Worm (Caenorhabditis elegans) whole organism, L4 larva: ENCODE results near the gene C33G3.5.

Experiments used
- D1046.2 ChIP-seq: fragments of 200-800 bp; sonication (Bioruptor generic); IDR thresholded peaks from 2 replicates; pipeline ENCODE4 v1.3.6; 2022; ENCODE audit warnings: missing genetic modification characterization, missing compliant biosample characterization
- F10B5.3 ChIP-seq: sonication (generic microtip); optimal IDR thresholded peaks from 2 replicates; lab custom pipeline; 2016; ENCODE audit warnings: mild to moderate bottlenecking, missing genetic modification characterization, missing compliant biosample characterization
- F26F4.8 ChIP-seq: fragments of 200-800 bp; sonication (Bioruptor generic); conservative IDR thresholded peaks from 2 replicates; pipeline ENCODE4 v1.3.6; 2022; ENCODE audit warnings: missing genetic modification characterization, missing compliant biosample characterization
- F37D6.2 ChIP-seq: sonication (generic microtip); optimal IDR thresholded peaks from 2 replicates; lab custom pipeline; 2016; ENCODE audit warnings: mild to moderate bottlenecking, missing genetic modification characterization, missing compliant biosample characterization
- R02D3.7 ChIP-seq: fragments of 150-350 bp; sonication (generic microtip); optimal IDR thresholded peaks from 3 replicates; lab custom pipeline; 2014; ENCODE audit warnings: missing biosample characterization, missing genetic modification characterization
- Y75B8A.6 ChIP-seq: fragments of 200-800 bp; sonication (Bioruptor generic); IDR thresholded peaks from 2 replicates; pipeline ENCODE4 v1.3.6; 2022; ENCODE audit warnings: missing genetic modification reagents, missing genetic modification characterization, missing compliant biosample characterization
- arid-1 ChIP-seq: fragments of 200-800 bp; sonication (Bioruptor generic); conservative IDR thresholded peaks from 2 replicates; pipeline ENCODE4 v1.3.6; 2022; ENCODE audit warnings: missing genetic modification reagents, missing genetic modification characterization, missing compliant biosample characterization
- attf-4 ChIP-seq: sonication (generic microtip); optimal IDR thresholded peaks from 3 replicates; lab custom pipeline; 2017; ENCODE audit warnings: missing biosample characterization, missing genetic modification characterization
- ceh-82 ChIP-seq: sonication (generic microtip); optimal IDR thresholded peaks from 2 replicates; lab custom pipeline; 2017; ENCODE audit warnings: missing biosample characterization, missing genetic modification characterization
- daf-19 ChIP-seq: fragments of 200-800 bp; sonication (Bioruptor generic); conservative IDR thresholded peaks from 2 replicates; pipeline ENCODE4 v1.3.6; 2022; ENCODE audit warnings: missing genetic modification characterization, missing compliant biosample characterization
- dmd-9 ChIP-seq: fragments of 200-800 bp; sonication (Bioruptor generic); IDR thresholded peaks from 2 replicates; pipeline ENCODE4 v1.3.6; 2022; ENCODE audit warnings: missing genetic modification reagents, missing genetic modification characterization, missing compliant biosample characterization
- dve-1 ChIP-seq: sonication (generic microtip); optimal IDR thresholded peaks from 2 replicates; lab custom pipeline; 2017; ENCODE audit warnings: antibody characterized with exemption, mild to moderate bottlenecking, missing genetic modification characterization, missing compliant biosample characterization; ENCODE audit not compliant: insufficient read depth
- fkh-10 ChIP-seq: fragments of 150-350 bp; optimal IDR thresholded peaks from 2 replicates; lab custom pipeline; 2014; ENCODE audit warnings: missing biosample characterization, missing genetic modification reagents, missing genetic modification characterization
- hif-1 ChIP-seq, 2 experiments: sonication (generic microtip); optimal IDR thresholded peaks; 2 replicates each; lab custom pipeline; 2016 to 2017; ENCODE audit warnings: missing compliant biosample characterization in 2 of 2, missing genetic modification characterization in 2 of 2, missing genetic modification reagents in 2 of 2, missing genotype in 2 of 2, mild to moderate bottlenecking in 1 of 2
- hlh-11 ChIP-seq: fragments of 200-800 bp; sonication (Bioruptor generic); optimal IDR thresholded peaks from 2 replicates; lab custom pipeline; 2018; ENCODE audit warnings: mild to moderate bottlenecking, missing genetic modification characterization, missing compliant biosample characterization
- lin-39 ChIP-seq: fragments of 150-350 bp; optimal IDR thresholded peaks from 2 replicates; lab custom pipeline; 2014; ENCODE audit warnings: missing biosample characterization, missing genetic modification reagents, missing genetic modification characterization
- mdt-29 ChIP-seq: fragments of 200-800 bp; sonication (Bioruptor generic); IDR thresholded peaks from 2 replicates; pipeline ENCODE4 v1.3.6; 2022; ENCODE audit warnings: missing genetic modification reagents, missing genetic modification characterization, missing compliant biosample characterization
- mep-1 ChIP-seq: fragments of 150-350 bp; sonication (generic microtip); optimal IDR thresholded peaks from 3 replicates; lab custom pipeline; 2014; ENCODE audit warnings: missing biosample characterization, missing genetic modification characterization
- mes-2 ChIP-seq: sonication (generic microtip); optimal IDR thresholded peaks from 2 replicates; lab custom pipeline; 2016; ENCODE audit warnings: missing genotype, mild to moderate bottlenecking, missing genetic modification characterization, missing compliant biosample characterization; ENCODE audit not compliant: poor library complexity, severe bottlenecking
- nhr-10 ChIP-seq: fragments of 150-350 bp; optimal IDR thresholded peaks from 2 replicates; lab custom pipeline; 2014; ENCODE audit warnings: missing biosample characterization, missing genetic modification characterization
- nhr-102 ChIP-seq: sonication (generic microtip); optimal IDR thresholded peaks from 2 replicates; lab custom pipeline; 2016; ENCODE audit warnings: mild to moderate bottlenecking, missing genetic modification characterization, moderate library complexity, missing compliant biosample characterization
- nhr-11 ChIP-seq: fragments of 150-350 bp; optimal IDR thresholded peaks from 2 replicates; lab custom pipeline; 2014; ENCODE audit warnings: missing biosample characterization, missing genetic modification characterization
- nhr-237 ChIP-seq: sonication (generic microtip); optimal IDR thresholded peaks from 2 replicates; lab custom pipeline; 2017; ENCODE audit warnings: missing biosample characterization, missing genetic modification characterization
- nhr-25 ChIP-seq: sonication (generic microtip); optimal IDR thresholded peaks from 2 replicates; lab custom pipeline; 2017; ENCODE audit warnings: missing genetic modification characterization, mild to moderate bottlenecking, missing compliant biosample characterization, antibody characterized with exemption, moderate library complexity, borderline replicate concordance; ENCODE audit not compliant: insufficient read depth
- nhr-41 ChIP-seq: fragments of 200-800 bp; sonication (Bioruptor generic); IDR thresholded peaks from 2 replicates; pipeline ENCODE4 v1.3.6; 2022; ENCODE audit warnings: missing genetic modification reagents, missing genetic modification characterization, missing compliant biosample characterization
- nhr-76 ChIP-seq: fragments of 150-350 bp; optimal IDR thresholded peaks from 2 replicates; lab custom pipeline; 2014; ENCODE audit warnings: missing biosample characterization, missing genetic modification characterization
- pha-4 ChIP-seq, 2 experiments: fragments of 150-350 bp in 1 of 2; fragments of 200-800 bp in 1 of 2; sonication (Bioruptor generic) in 1 of 2; IDR thresholded peaks in 1 of 2; optimal IDR thresholded peaks in 1 of 2; 2 replicates each; pipeline versions ENCODE4 v1.3.6 to Lab custom; 2014 to 2022; ENCODE audit warnings: missing genetic modification characterization in 2 of 2, missing genetic modification reagents in 2 of 2, missing biosample characterization in 1 of 2, missing compliant biosample characterization in 1 of 2
- snpc-4 ChIP-seq: fragments of 150-350 bp; optimal IDR thresholded peaks from 2 replicates; lab custom pipeline; 2014; ENCODE audit warnings: missing biosample characterization, missing genetic modification characterization
- spr-1 ChIP-seq: sonication (generic microtip); optimal IDR thresholded peaks from 2 replicates; lab custom pipeline; 2016; ENCODE audit warnings: mild to moderate bottlenecking, missing genetic modification characterization, missing compliant biosample characterization
- spr-3 ChIP-seq: fragments of 200-800 bp; sonication (Bioruptor generic); optimal IDR thresholded peaks from 2 replicates; lab custom pipeline; 2018; ENCODE audit warnings: mild to moderate bottlenecking, missing genetic modification characterization, missing compliant biosample characterization
- unc-62 ChIP-seq, 3 experiments: fragments of 150-350 bp in 1 of 3; sonication (generic microtip); optimal IDR thresholded peaks in 2 of 3; peaks in 1 of 3; 1 replicate in 1 of 3; 2 replicates in 2 of 3; lab custom pipeline; 2014 to 2017; ENCODE audit warnings: missing biosample characterization in 3 of 3, missing genetic modification characterization in 3 of 3, missing genetic modification reagents in 3 of 3, missing genotype in 1 of 3
- vab-7 ChIP-seq: fragments of 200-800 bp; sonication (Bioruptor generic); IDR thresholded peaks from 2 replicates; pipeline ENCODE4 v1.3.6; 2022; ENCODE audit warnings: missing genetic modification reagents, missing genetic modification characterization, missing compliant biosample characterization
- zag-1 ChIP-seq: fragments of 150-350 bp; optimal IDR thresholded peaks from 2 replicates; lab custom pipeline; 2014; ENCODE audit warnings: missing biosample characterization, missing genetic modification characterization
- zfp-2 ChIP-seq: sonication (generic microtip); optimal IDR thresholded peaks from 2 replicates; lab custom pipeline; 2016; ENCODE audit warnings: mild to moderate bottlenecking, missing genetic modification characterization, missing compliant biosample characterization
- zfp-3 ChIP-seq: fragments of 200-800 bp; sonication (Bioruptor generic); conservative IDR thresholded peaks from 2 replicates; pipeline ENCODE4 v1.3.6; 2022; ENCODE audit warnings: missing genetic modification reagents, missing genetic modification characterization, missing compliant biosample characterization
- zip-2 ChIP-seq: fragments of 150-350 bp; optimal IDR thresholded peaks from 2 replicates; lab custom pipeline; 2014; ENCODE audit warnings: missing biosample characterization, missing genetic modification characterization

C33G3.5 gene

ce11 chrX:14115480-14116161 is 37.1 kb upstream of the C33G3.5 start, which contains the start of gene F28H6.7 (continued):
- TF ChIP-seq D1046.2 (GFP tag; lab: Robert Waterston, UW) (peak; percentile 75; the same call in 1 of the 2 replicates), F10B5.3 (tag; lab: Kevin White, UChicago) (no peak), Y75B8A.6 (GFP tag; lab: Robert Waterston, UW) (0 out of 2 replicates have a peak, but pooled peaks have one; percentile 11), hlh-11 (tag; lab: Kevin White, UChicago) (no peak), vab-7 (peak; percentile 81), nhr-25 (no peak), hif-1 (tag; optimal IDR thresholded peaks at IDR 0.05; lab: Kevin White, UChicago) (no peak), zfp-2 (tag; lab: Kevin White, UChicago) (peak; percentile 9), spr-3 (GFP tag; lab: Kevin White, UChicago) (peak; percentile 66), spr-1 (tag; lab: Kevin White, UChicago) (peak; percentile 44), lin-39 (tag; lab: Kevin White, UChicago) (no peak), nhr-41 (0 out of 2 replicates have a peak, but pooled peaks have one; percentile 64), R02D3.7 (tag; lab: Kevin White, UChicago) (no peak), attf-4 (tag; lab: Kevin White, UChicago) (no peak), nhr-76 (tag; lab: Kevin White, UChicago) (no peak), dve-1 (tag; lab: Kevin White, UChicago) (no peak), nhr-102 (tag; lab: Kevin White, UChicago) (peak; percentile 43), daf-19 (GFP tag; lab: Robert Waterston, UW) (no peak), nhr-11 (tag; lab: Kevin White, UChicago) (no peak), mdt-29 (GFP tag; lab: Robert Waterston, UW) (no peak), nhr-237 (no peak), zip-2 (tag; lab: Kevin White, UChicago) (no peak), zag-1 (tag; lab: Kevin White, UChicago) (no peak), F37D6.2 (tag; lab: Kevin White, UChicago) (peak; percentile 18), F26F4.8 (GFP tag; lab: Robert Waterston, UW) (0 out of 2 replicates have a peak, but pooled peaks have one; percentile 55), nhr-10 (tag; lab: Kevin White, UChicago) (no peak)
- TF ChIP-seq, all 104 proteins: peak for 44

- TF ChIP-seq nhr-76 (tag; lab: Kevin White, UChicago): no peak
- no peak for TF ChIP-seq arid-1 (GFP tag; lab: Robert Waterston, UW)
- TF ChIP-seq mes-2 (tag; lab: Kevin White, UChicago): no peak
- no peak for TF ChIP-seq fkh-10 (GFP tag; lab: Kevin White, UChicago)
- no peak for TF ChIP-seq dmd-9 (GFP tag; lab: Robert Waterston, UW)
- TF ChIP-seq snpc-4 (tag; lab: Kevin White, UChicago): no peak
- no peak for TF ChIP-seq mep-1 (tag; lab: Kevin White, UChicago)
- no peak for TF ChIP-seq pha-4 (GFP tag; IDR thresholded peaks at IDR 0.05; lab: Robert Waterston, UW)
- no peak for TF ChIP-seq pha-4 (tag; optimal IDR thresholded peaks at IDR 0.05; lab: Kevin White, UChicago)
- no peak for TF ChIP-seq ceh-82 (tag; lab: Kevin White, UChicago)
- no peak for TF ChIP-seq zfp-3 (GFP tag; lab: Robert Waterston, UW)
These were observed 34.9 kb upstream of the C33G3.5 start, which contains the start of gene nhr-281 for ce11 chrX:14113347-14113746. TSS of gene nhr-281 (minus strand) at chrX:14113447.

ce11 chrX:14108245-14108644 is 29.8 kb upstream of the C33G3.5 start, which contains the start of gene F16B12.7:
TSS of gene F16B12.7 (plus strand) at chrX:14108545.
- peak in 1 of 2 experiments; percentile 39 for TF ChIP-seq unc-62 (GFP tag; optimal IDR thresholded peaks at IDR 0.05 in 1 of 2; lab: Kevin White, UChicago)
- no peak for TF ChIP-seq unc-62 (tag; optimal IDR thresholded peaks at IDR 0.05; lab: Kevin White, UChicago)
- no peak for TF ChIP-seq ceh-82 (tag; lab: Kevin White, UChicago)
